Worm (Caenorhabditis elegans): ENCODE results near the gene Y62E10A.24.

DNA sequence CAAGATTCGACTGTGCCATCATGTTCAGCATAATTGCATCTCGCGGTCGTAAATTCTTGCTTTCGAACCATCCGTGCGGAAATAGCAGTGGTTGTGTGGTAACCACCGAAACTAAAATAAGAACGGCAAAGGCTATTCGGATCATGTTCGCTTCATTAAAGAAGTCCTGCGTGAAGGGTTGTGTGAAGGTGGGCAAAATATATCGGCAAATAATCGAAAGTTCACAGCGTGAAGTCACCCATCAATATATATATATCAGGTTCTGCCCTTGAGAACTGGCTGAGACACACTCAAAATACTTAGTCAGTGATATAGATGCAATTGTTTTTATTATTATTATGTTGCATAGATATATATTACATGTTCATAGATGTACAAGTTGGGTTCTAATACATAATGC lies 37.5 kb downstream of the Y62E10A.24 start, which contains the start of gene Y62E10A.19:
- no peak for TF ChIP-seq ceh-13 (GFP tag; optimal IDR thresholded peaks at IDR 0.05)
- TF ChIP-seq ets-7 (tag; optimal IDR thresholded peaks at IDR 0.05) = no peak
- TF ChIP-seq hmg-4 (GFP tag; optimal IDR thresholded peaks at IDR 0.05) = no peak
- TF ChIP-seq ama-1 (optimal IDR thresholded peaks at IDR 0.05) = no peak
- TF ChIP-seq tbx-11 (GFP tag; IDR thresholded peaks at IDR 0.05) = no peak
- no peak for TF ChIP-seq hmbx-1 (tag; optimal IDR thresholded peaks at IDR 0.05)
